Worm (Caenorhabditis elegans) whole organism, L1 larva: Measurements from ENCODE around the gene hif-1.

Source experiments
- C16A3.4 ChIP-seq: fragments of 150-350 bp; optimal IDR thresholded peaks from 2 replicates; lab custom pipeline; 2014; ENCODE audit warnings: missing biosample characterization, missing genetic modification characterization
- alr-1 ChIP-seq: fragments of 200-800 bp; sonication (Bioruptor generic); optimal IDR thresholded peaks from 2 replicates; lab custom pipeline; 2018; ENCODE audit warnings: borderline replicate concordance, mild to moderate bottlenecking, missing genetic modification characterization, missing compliant biosample characterization
- blmp-1 ChIP-seq: fragments of 150-350 bp; optimal IDR thresholded peaks from 2 replicates; lab custom pipeline; 2014; ENCODE audit warnings: missing biosample characterization, missing genetic modification characterization
- ceh-88 ChIP-seq: fragments of 200-800 bp; sonication (Bioruptor generic); IDR thresholded peaks from 2 replicates; pipeline ENCODE4 v1.3.6; 2022; ENCODE audit warnings: missing genetic modification characterization, missing compliant biosample characterization
- ceh-90 ChIP-seq: sonication (generic microtip); optimal IDR thresholded peaks from 2 replicates; lab custom pipeline; 2016; ENCODE audit warnings: missing genetic modification characterization, missing compliant biosample characterization
- ces-1 ChIP-seq: fragments of 150-350 bp; optimal IDR thresholded peaks from 2 replicates; lab custom pipeline; 2014; ENCODE audit warnings: missing biosample characterization, missing genetic modification reagents, missing genetic modification characterization
- dpl-1 ChIP-seq, 3 experiments: fragments of 150-350 bp in 2 of 3; sonication (generic microtip) in 1 of 3; optimal IDR thresholded peaks; 2 replicates each; lab custom pipeline; 2014 to 2017; ENCODE audit warnings: missing biosample characterization in 3 of 3, missing genetic modification characterization in 3 of 3, missing genetic modification reagents in 3 of 3
- efl-1 ChIP-seq, 4 experiments: fragments of 150-350 bp; optimal IDR thresholded peaks in 3 of 4; peaks in 1 of 4; 1 replicate in 1 of 4; 2 replicates in 3 of 4; lab custom pipeline; 2014; ENCODE audit warnings: missing biosample characterization in 2 of 4, missing genetic modification characterization in 2 of 4, missing genetic modification reagents in 2 of 4
- efl-3 ChIP-seq: fragments of 200-800 bp; sonication (Bioruptor generic); optimal IDR thresholded peaks from 2 replicates; lab custom pipeline; 2018; ENCODE audit warnings: mild to moderate bottlenecking, missing genetic modification characterization, missing compliant biosample characterization
- egl-27 ChIP-seq, 2 experiments: fragments of 150-350 bp in 1 of 2; sonication (generic microtip); optimal IDR thresholded peaks; 3 replicates each; lab custom pipeline; 2017 to 2018; ENCODE audit warnings: missing biosample characterization in 2 of 2, missing genetic modification characterization in 2 of 2, missing genetic modification reagents in 2 of 2
- elt-2 ChIP-seq: sonication (generic microtip); optimal IDR thresholded peaks from 2 replicates; lab custom pipeline; 2016; ENCODE audit warnings: missing genetic modification characterization, mild to moderate bottlenecking, inconsistent platforms, missing compliant biosample characterization, missing genetic modification reagents
- elt-3 ChIP-seq, 6 experiments: fragments of 150-350 bp in 1 of 6; sonication (generic microtip); optimal IDR thresholded peaks; 2 replicates each; lab custom pipeline; 2017 to 2018; ENCODE audit warnings: missing biosample characterization in 6 of 6, missing genetic modification characterization in 6 of 6, inconsistent platforms in 1 of 6
- fkh-4 ChIP-seq: sonication (generic microtip); optimal IDR thresholded peaks from 2 replicates; lab custom pipeline; 2016; ENCODE audit warnings: missing compliant biosample characterization, missing genetic modification characterization, borderline replicate concordance
- fkh-8 ChIP-seq: sonication (generic microtip); optimal IDR thresholded peaks from 2 replicates; lab custom pipeline; 2016; ENCODE audit warnings: mild to moderate bottlenecking, missing genetic modification characterization, missing compliant biosample characterization
- grh-1 ChIP-seq: fragments of 200-800 bp; sonication (Bioruptor generic); IDR thresholded peaks from 2 replicates; pipeline ENCODE4 v1.3.6; 2022; ENCODE audit warnings: missing genetic modification reagents, missing genetic modification characterization, missing compliant biosample characterization
- hlh-17 ChIP-seq: fragments of 200-800 bp; sonication (Bioruptor generic); optimal IDR thresholded peaks from 2 replicates; lab custom pipeline; 2018; ENCODE audit warnings: missing genetic modification characterization, mild to moderate bottlenecking, missing compliant biosample characterization, moderate library complexity, borderline replicate concordance
- irx-1 ChIP-seq: sonication (generic microtip); optimal IDR thresholded peaks from 2 replicates; lab custom pipeline; 2016; ENCODE audit warnings: missing genetic modification characterization, missing compliant biosample characterization
- isw-1 ChIP-seq: fragments of 200-800 bp; sonication (Bioruptor generic); IDR thresholded peaks from 2 replicates; pipeline ENCODE4 v1.3.6; 2022; ENCODE audit warnings: missing genetic modification characterization, missing compliant biosample characterization
- jun-1 ChIP-seq: fragments of 150-350 bp; optimal IDR thresholded peaks from 2 replicates; lab custom pipeline; 2014; ENCODE audit warnings: missing biosample characterization, missing genetic modification reagents, missing genetic modification characterization
- lin-13 ChIP-seq: fragments of 150-350 bp; optimal IDR thresholded peaks from 2 replicates; lab custom pipeline; 2014; ENCODE audit warnings: missing biosample characterization, missing genetic modification reagents, missing genetic modification characterization
- lin-14 ChIP-seq: fragments of 200-800 bp; sonication (Bioruptor generic); optimal IDR thresholded peaks from 2 replicates; lab custom pipeline; 2018; ENCODE audit warnings: mild to moderate bottlenecking, missing genetic modification characterization, moderate library complexity, missing compliant biosample characterization
- mab-9 ChIP-seq: fragments of 200-800 bp; sonication (Bioruptor generic); IDR thresholded peaks from 2 replicates; pipeline ENCODE4 v1.3.6; 2022; ENCODE audit warnings: missing genetic modification reagents, missing genetic modification characterization, missing compliant biosample characterization
- nhr-11 ChIP-seq: fragments of 150-350 bp; optimal IDR thresholded peaks from 2 replicates; lab custom pipeline; 2014; ENCODE audit warnings: missing biosample characterization, missing genetic modification characterization
- nhr-19 ChIP-seq: fragments of 200-800 bp; sonication (Bioruptor generic); conservative IDR thresholded peaks from 2 replicates; pipeline ENCODE4 v1.3.6; 2022; ENCODE audit warnings: missing genetic modification characterization, missing compliant biosample characterization
- nhr-237 ChIP-seq: fragments of 150-350 bp; optimal IDR thresholded peaks from 2 replicates; lab custom pipeline; 2014; ENCODE audit warnings: missing biosample characterization, missing genetic modification characterization
- nhr-47 ChIP-seq: sonication (generic microtip); optimal IDR thresholded peaks from 2 replicates; lab custom pipeline; 2016; ENCODE audit warnings: mild to moderate bottlenecking, missing genetic modification characterization, moderate library complexity, missing compliant biosample characterization
- nhr-76 ChIP-seq: sonication (generic microtip); optimal IDR thresholded peaks from 2 replicates; lab custom pipeline; 2017; ENCODE audit warnings: missing biosample characterization, missing genetic modification characterization
- nhr-77 ChIP-seq: fragments of 150-350 bp; optimal IDR thresholded peaks from 2 replicates; lab custom pipeline; 2014; ENCODE audit warnings: missing biosample characterization, missing genetic modification characterization
- nhr-84 ChIP-seq: sonication (generic microtip); optimal IDR thresholded peaks from 2 replicates; lab custom pipeline; 2017; ENCODE audit warnings: missing biosample characterization, missing genetic modification characterization
- nhr-85 ChIP-seq: sonication (generic microtip); peaks from one replicate; lab custom pipeline; 2016; ENCODE audit warnings: missing genetic modification characterization, inconsistent platforms, missing compliant biosample characterization
- pag-3 ChIP-seq: sonication (generic microtip); optimal IDR thresholded peaks from 2 replicates; lab custom pipeline; 2017; ENCODE audit warnings: missing genetic modification characterization, mild to moderate bottlenecking, missing compliant biosample characterization, antibody characterized with exemption, borderline replicate concordance; ENCODE audit not compliant: insufficient read depth
- pqm-1 ChIP-seq: sonication (generic microtip); optimal IDR thresholded peaks from 3 replicates; lab custom pipeline; 2017; ENCODE audit warnings: missing biosample characterization, missing genetic modification characterization
- rnt-1 ChIP-seq: sonication (generic microtip); optimal IDR thresholded peaks from 2 replicates; lab custom pipeline; 2016; ENCODE audit warnings: mild to moderate bottlenecking, missing genetic modification characterization, moderate library complexity, missing compliant biosample characterization
- snpc-4 ChIP-seq: fragments of 150-350 bp; optimal IDR thresholded peaks from 2 replicates; lab custom pipeline; 2014; ENCODE audit warnings: missing biosample characterization, missing genetic modification characterization
- sup-37 ChIP-seq: fragments of 200-800 bp; sonication (Bioruptor generic); optimal IDR thresholded peaks from 2 replicates; lab custom pipeline; 2018; ENCODE audit warnings: mild to moderate bottlenecking, missing genetic modification characterization, missing compliant biosample characterization
- swsn-7 ChIP-seq: sonication (generic microtip); optimal IDR thresholded peaks from 2 replicates; lab custom pipeline; 2016; ENCODE audit warnings: missing genetic modification characterization, missing compliant biosample characterization
- tlp-1 ChIP-seq: fragments of 150-350 bp; optimal IDR thresholded peaks from 2 replicates; lab custom pipeline; 2014; ENCODE audit warnings: missing biosample characterization, missing genetic modification characterization
- unc-130 ChIP-seq: fragments of 150-350 bp; optimal IDR thresholded peaks from 2 replicates; lab custom pipeline; 2017; ENCODE audit warnings: missing biosample characterization, missing genetic modification characterization, inconsistent platforms
- unc-30 ChIP-seq: sonication (generic microtip); optimal IDR thresholded peaks from 2 replicates; lab custom pipeline; 2017; ENCODE audit warnings: missing biosample characterization, missing genetic modification characterization
- unc-62 ChIP-seq: fragments of 150-350 bp; optimal IDR thresholded peaks from 2 replicates; lab custom pipeline; 2014; ENCODE audit warnings: missing biosample characterization, missing genetic modification reagents, missing genetic modification characterization
- xbp-1 ChIP-seq: sonication (generic microtip); optimal IDR thresholded peaks from 2 replicates; lab custom pipeline; 2016; ENCODE audit warnings: missing genetic modification characterization, missing compliant biosample characterization
- zag-1 ChIP-seq: fragments of 150-350 bp; optimal IDR thresholded peaks from 2 replicates; lab custom pipeline; 2014; ENCODE audit warnings: missing biosample characterization, missing genetic modification characterization
- zip-4 ChIP-seq: fragments of 200-800 bp; sonication (Bioruptor generic); optimal IDR thresholded peaks from 2 replicates; lab custom pipeline; 2018; ENCODE audit warnings: mild to moderate bottlenecking, missing genetic modification characterization, moderate library complexity, missing compliant biosample characterization
- ztf-4 ChIP-seq: fragments of 150-350 bp; optimal IDR thresholded peaks from 2 replicates; lab custom pipeline; 2014; ENCODE audit warnings: missing biosample characterization, missing genetic modification characterization

Gene hif-1

ce11 chrV:20832554-20832963 lies 52.4 kb downstream of the hif-1 start (continued):
- TF ChIP-seq nhr-77: no peak
- TF ChIP-seq snpc-4: no peak
- no peak for TF ChIP-seq hlh-17 (GFP tag; lab: Kevin White, UChicago)
- no peak for TF ChIP-seq pag-3 (tag; lab: Kevin White, UChicago)
- peak; percentile 16; the same call in 1 of the 2 replicates for TF ChIP-seq nhr-19 (GFP tag; lab: Robert Waterston, UW)
- no peak for TF ChIP-seq ces-1 (GFP tag; lab: Kevin White, UChicago)
- peak; percentile 58 for TF ChIP-seq nhr-47 (tag; lab: Kevin White, UChicago)
- no peak for TF ChIP-seq jun-1 (tag; lab: Kevin White, UChicago)
- TF ChIP-seq grh-1 (GFP tag; lab: Robert Waterston, UW): no peak
- no peak for TF ChIP-seq egl-27 (tag; optimal IDR thresholded peaks at IDR 0.05; lab: Kevin White, UChicago)
- TF ChIP-seq C16A3.4: peak; percentile 22
- peak; percentile 33 for TF ChIP-seq xbp-1 (tag; lab: Kevin White, UChicago)
- no peak for TF ChIP-seq alr-1 (tag; lab: Kevin White, UChicago)
- TF ChIP-seq zip-4: no peak
- no peak for TF ChIP-seq efl-3 (GFP tag; lab: Kevin White, UChicago)
- no peak for TF ChIP-seq pqm-1 (tag; lab: Kevin White, UChicago)
- no peak for TF ChIP-seq nhr-84 (tag; lab: Kevin White, UChicago)
- TF ChIP-seq elt-2 (tag; lab: Kevin White, UChicago): no peak
- TF ChIP-seq mab-9 (GFP tag; lab: Robert Waterston, UW): no peak
- peak in 1 of 3 experiments; percentile 42 for TF ChIP-seq dpl-1 (GFP tag; optimal IDR thresholded peaks at IDR 0.05; lab: Kevin White, UChicago)
- TF ChIP-seq isw-1: peak; percentile 46; the same call in 1 of the 2 replicates
- TF ChIP-seq ztf-4: no peak
- TF ChIP-seq zag-1 (tag; lab: Kevin White, UChicago): no peak
- TF ChIP-seq blmp-1: no peak
- TF ChIP-seq lin-14 (GFP tag; lab: Kevin White, UChicago): peak; percentile 77
- no peak for TF ChIP-seq fkh-4 (tag; lab: Kevin White, UChicago)
- TF ChIP-seq nhr-85 (tag; lab: Kevin White, UChicago): peak; percentile 63
- TF ChIP-seq rnt-1: no peak
- peak in 1 of 2 experiments; percentile 8 for TF ChIP-seq efl-1 (optimal IDR thresholded peaks at IDR 0.05; lab: Kevin White, UChicago)
- TF ChIP-seq efl-1 (GFP tag; optimal IDR thresholded peaks at IDR 0.05 in 1 of 2; lab: Kevin White, UChicago): peak in 1 of 2 experiments; percentile 6
- no peak for TF ChIP-seq lin-13 (GFP tag; lab: Kevin White, UChicago)
- no peak for TF ChIP-seq ceh-90 (tag; lab: Kevin White, UChicago)
- TF ChIP-seq tlp-1: no peak
- TF ChIP-seq swsn-7 (tag; lab: Kevin White, UChicago): peak; percentile 2
- TF ChIP-seq sup-37 (GFP tag; lab: Kevin White, UChicago): no peak
- no peak for TF ChIP-seq unc-130 (tag; lab: Kevin White, UChicago)
- no peak for TF ChIP-seq nhr-11
- TF ChIP-seq ceh-88 (GFP tag; lab: Robert Waterston, UW): peak; percentile 34; the same call in 1 of the 2 replicates
- TF ChIP-seq fkh-8: peak; percentile 40
- no peak for TF ChIP-seq unc-30 (tag; lab: Kevin White, UChicago)
- TF ChIP-seq nhr-76 (tag; lab: Kevin White, UChicago): no peak
- no peak for TF ChIP-seq elt-3 (tag; optimal IDR thresholded peaks at IDR 0.05; lab: Kevin White, UChicago)
- TF ChIP-seq unc-62: no peak
- no peak for TF ChIP-seq irx-1 (tag; lab: Kevin White, UChicago)
- no peak for TF ChIP-seq nhr-237 (tag; lab: Kevin White, UChicago)
